Worm (Caenorhabditis elegans): ENCODE measurements around the gene C05D12.5.

- TF ChIP-seq unc-62 (GFP tag; optimal IDR thresholded peaks at IDR 0.05 in 1 of 2) = no peak
- TF ChIP-seq unc-62 (tag; optimal IDR thresholded peaks at IDR 0.05) = no peak
- no peak for TF ChIP-seq mes-2 (tag; optimal IDR thresholded peaks at IDR 0.05; ENCODE audit: poor library complexity, severe bottlenecking)
- TF ChIP-seq nhr-11 (tag; optimal IDR thresholded peaks at IDR 0.05) = no peak
- no peak for TF ChIP-seq ztf-11 (tag; optimal IDR thresholded peaks at IDR 0.05)
- TF ChIP-seq cey-2 (tag; optimal IDR thresholded peaks at IDR 0.05; ENCODE audit: borderline replicate concordance, insufficient read depth) = no peak
- TF ChIP-seq ama-1 (optimal IDR thresholded peaks at IDR 0.05) = no peak
- TF ChIP-seq ctbp-1 (GFP tag; IDR thresholded peaks at IDR 0.05) = no peak
- no peak for TF ChIP-seq nhr-28 (tag; optimal IDR thresholded peaks at IDR 0.05)
- no peak for TF ChIP-seq pha-4 (GFP tag; IDR thresholded peaks at IDR 0.05)
- TF ChIP-seq pha-4 (tag; optimal IDR thresholded peaks at IDR 0.05) = no peak
- no peak for TF ChIP-seq ceh-20 (GFP tag; IDR thresholded peaks at IDR 0.05)
- TF ChIP-seq skn-1 (tag; optimal IDR thresholded peaks at IDR 0.05) = no peak
Measured at ce11 chrII:11444973-11445372, 10.9 kb downstream of the C05D12.5 start, which contains the start of gene W02B12.13.
